Fruit fly (Drosophila melanogaster) whole organism, embryonic: ENCODE measurements around the gene CG18545.
"Not testable (repeated sequence)": the region's sequence is repeated elsewhere in the genome, so short reads cannot be mapped to it uniquely, and the experiment has no call there.

Experiments
- CG12391 ChIP-seq: fragments of 200-800 bp; sonication (Bioruptor generic); optimal IDR thresholded peaks from 3 replicates; lab custom pipeline; 2018; ENCODE audit warnings: missing biosample characterization, mild to moderate bottlenecking, missing genetic modification characterization, moderate library complexity
- CG1647 ChIP-seq: fragments of 200-800 bp; sonication (Bioruptor generic); optimal IDR thresholded peaks from 3 replicates; lab custom pipeline; 2016; ENCODE audit warnings: missing biosample characterization, missing genetic modification characterization
- CG32532 ChIP-seq: fragments of 200-800 bp; sonication (Bioruptor generic); IDR thresholded peaks from 2 replicates; pipeline ENCODE4 v1.3.6; 2022; ENCODE audit warnings: missing biosample characterization, missing genetic modification characterization
- CG5953 ChIP-seq: fragments of 200-800 bp; sonication (Bioruptor generic); IDR thresholded peaks from 2 replicates; pipeline ENCODE4 v1.3.6; 2022; ENCODE audit warnings: missing biosample characterization, missing genetic modification characterization
- CG8290 ChIP-seq, 3 experiments: fragments of 200-800 bp; sonication (Bioruptor generic); optimal IDR thresholded peaks; 2 replicates each; lab custom pipeline; 2016 to 2019; ENCODE audit warnings: missing biosample characterization in 3 of 3, missing genetic modification characterization in 3 of 3, mild to moderate bottlenecking in 2 of 3, moderate library complexity in 1 of 3
- Camta ChIP-seq: fragments of 200-800 bp; sonication (Bioruptor generic); optimal IDR thresholded peaks from 2 replicates; lab custom pipeline; 2016; ENCODE audit warnings: missing biosample characterization, missing genetic modification characterization
- Dip3 ChIP-seq: fragments of 200-800 bp; sonication (Bioruptor generic); optimal IDR thresholded peaks from 3 replicates; lab custom pipeline; 2016; ENCODE audit warnings: missing biosample characterization, missing genetic modification characterization
- Side ChIP-seq: fragments of 200-800 bp; sonication (Bioruptor generic); optimal IDR thresholded peaks from 2 replicates; lab custom pipeline; 2016; ENCODE audit warnings: missing biosample characterization, missing genetic modification characterization
- Usf ChIP-seq: fragments of 200-800 bp; sonication (Bioruptor generic); optimal IDR thresholded peaks from 2 replicates; lab custom pipeline; 2017; ENCODE audit warnings: missing genotype, missing biosample characterization, missing genetic modification characterization
- caup ChIP-seq: fragments of 200-800 bp; sonication (Bioruptor generic); optimal IDR thresholded peaks from 3 replicates; lab custom pipeline; 2017; ENCODE audit warnings: missing biosample characterization, mild to moderate bottlenecking, missing genetic modification characterization, moderate library complexity; ENCODE audit not compliant: severe bottlenecking
- ind ChIP-seq: fragments of 200-800 bp; sonication (Bioruptor generic); optimal IDR thresholded peaks from 3 replicates; lab custom pipeline; 2016; ENCODE audit warnings: missing biosample characterization, missing genetic modification characterization
- sim ChIP-seq: fragments of 200-800 bp; sonication (Bioruptor generic); IDR thresholded peaks from 2 replicates; pipeline ENCODE4 v1.3.6; 2022; ENCODE audit warnings: missing biosample characterization, missing genetic modification characterization

dm6 chr3R:10386945-10387344, 46.2 kb downstream of the CG18545 start:
- TF ChIP-seq caup (GFP tag; lab: Kevin White, UChicago); CG32532 (GFP tag; lab: Robert Waterston, UW); Dip3; CG5953 (GFP tag; lab: Robert Waterston, UW); Side (GFP tag; lab: Kevin White, UChicago); ind (GFP tag; lab: Kevin White, UChicago); CG8290 (GFP tag; optimal IDR thresholded peaks at IDR 0.05; lab: Kevin White, UChicago); CG8290 (tag; optimal IDR thresholded peaks at IDR 0.05; lab: Kevin White, UChicago); sim (GFP tag; lab: Robert Waterston, UW); Camta (GFP tag; lab: Kevin White, UChicago); Usf (GFP tag; lab: Kevin White, UChicago); CG12391 (tag; lab: Kevin White, UChicago); CG1647 (GFP tag; lab: Kevin White, UChicago): not testable (repeated sequence)
